Fruit fly (Drosophila melanogaster) whole organism, embryonic: ENCODE measurements around the gene Iyd.

Experiments used
- CG4404 ChIP-seq: fragments of 200-800 bp; sonication (Bioruptor generic); IDR thresholded peaks from 2 replicates; pipeline ENCODE4 v1.3.6; 2022; ENCODE audit warnings: missing biosample characterization, missing genetic modification characterization
- Meics ChIP-seq: fragments of 200-800 bp; sonication (Bioruptor generic); optimal IDR thresholded peaks from 2 replicates; lab custom pipeline; 2017; ENCODE audit warnings: missing biosample characterization, mild to moderate bottlenecking, missing genetic modification characterization
- Nf-YA ChIP-seq: fragments of 200-800 bp; sonication (Bioruptor generic); IDR thresholded peaks from 2 replicates; pipeline ENCODE4 v1.3.6; 2022; ENCODE audit warnings: missing biosample characterization, missing genetic modification characterization
- Xrp1 ChIP-seq: fragments of 200-800 bp; sonication (Bioruptor generic); IDR thresholded peaks from 2 replicates; pipeline ENCODE4 v1.3.6; 2022; ENCODE audit warnings: missing biosample characterization, missing genetic modification characterization
- eve ChIP-seq, 2 experiments: fragments of >200 bp; optimal IDR thresholded peaks; 2 replicates each; lab custom pipeline; 2017; ENCODE audit warnings: missing biosample characterization in 2 of 2, missing genetic modification characterization in 2 of 2
- knrl ChIP-seq: fragments of 200-800 bp; sonication (Bioruptor generic); IDR thresholded peaks from 3 replicates; pipeline ENCODE4 v1.3.6; 2022; ENCODE audit warnings: missing biosample characterization, missing genetic modification characterization; ENCODE audit not compliant: partially characterized antibody
- pum ChIP-seq: fragments of 200-800 bp; sonication (Bioruptor generic); optimal IDR thresholded peaks from 2 replicates; lab custom pipeline; 2016; ENCODE audit warnings: missing biosample characterization, missing genetic modification characterization
- schlank ChIP-seq: fragments of 200-800 bp; sonication (Bioruptor generic); optimal IDR thresholded peaks from 2 replicates; lab custom pipeline; 2018; ENCODE audit warnings: missing biosample characterization, mild to moderate bottlenecking, missing genetic modification characterization

DNA sequence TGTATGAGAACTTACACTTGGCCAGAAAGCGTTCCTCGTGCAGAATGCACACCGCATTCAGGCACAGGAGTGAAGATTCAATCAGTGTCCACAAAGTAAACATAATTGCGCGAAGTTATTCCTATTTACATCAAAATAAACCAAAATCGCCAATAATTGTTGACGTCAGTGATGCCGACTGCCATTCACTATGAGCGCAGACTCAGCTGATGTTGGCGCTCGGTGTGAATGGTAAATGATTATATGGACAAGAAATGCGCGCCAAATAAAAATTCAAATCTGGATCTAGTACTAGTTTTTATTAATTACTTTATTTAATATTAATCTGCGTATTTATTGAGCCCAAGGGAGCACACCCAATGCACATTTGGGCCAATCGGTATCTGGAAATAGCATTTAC is 33.6 kb downstream of the Iyd start, which contains the start of gene CG32069:
- TF ChIP-seq CG4404 (GFP tag; lab: Robert Waterston, UW) (no peak), pum (GFP tag; lab: Kevin White, UChicago) (no peak), Meics (GFP tag; lab: Kevin White, UChicago) (no peak), Nf-YA (GFP tag; lab: Robert Waterston, UW) (no peak), schlank (tag; lab: Kevin White, UChicago) (no peak), knrl (GFP tag; lab: Robert Waterston, UW) (no peak), Xrp1 (GFP tag; lab: Robert Waterston, UW) (no peak), eve (GFP tag; optimal IDR thresholded peaks at IDR 0.05; lab: Kevin White, UChicago) (no peak)
